Worm (Caenorhabditis elegans) whole organism, L1 larva: ENCODE measurements around the gene set-24.

Experiments
- C04F5.9 ChIP-seq: sonication (generic microtip); optimal IDR thresholded peaks from 2 replicates; lab custom pipeline; 2016; ENCODE audit warnings: missing genetic modification characterization, missing compliant biosample characterization
- C16A3.4 ChIP-seq: fragments of 150-350 bp; optimal IDR thresholded peaks from 2 replicates; lab custom pipeline; 2014; ENCODE audit warnings: missing biosample characterization, missing genetic modification characterization
- C34B4.2 ChIP-seq: sonication (generic microtip); optimal IDR thresholded peaks from 2 replicates; lab custom pipeline; 2017; ENCODE audit warnings: mild to moderate bottlenecking, missing genetic modification characterization, missing compliant biosample characterization
- F16B12.6 ChIP-seq: fragments of 150-350 bp; optimal IDR thresholded peaks from 2 replicates; lab custom pipeline; 2014; ENCODE audit warnings: missing biosample characterization, missing genetic modification characterization
- Y116A8C.19 ChIP-seq: sonication (generic microtip); optimal IDR thresholded peaks from 2 replicates; lab custom pipeline; 2016; ENCODE audit warnings: missing compliant biosample characterization, missing genetic modification characterization, borderline replicate concordance
- aha-1 ChIP-seq: fragments of 150-350 bp; optimal IDR thresholded peaks from 2 replicates; lab custom pipeline; 2014; ENCODE audit warnings: missing biosample characterization, missing genetic modification characterization
- alr-1 ChIP-seq: fragments of 200-800 bp; sonication (Bioruptor generic); optimal IDR thresholded peaks from 2 replicates; lab custom pipeline; 2018; ENCODE audit warnings: borderline replicate concordance, mild to moderate bottlenecking, missing genetic modification characterization, missing compliant biosample characterization
- ama-1 ChIP-seq: fragments of 150-350 bp; optimal IDR thresholded peaks from 2 replicates; lab custom pipeline; 2014
- blmp-1 ChIP-seq: fragments of 150-350 bp; optimal IDR thresholded peaks from 2 replicates; lab custom pipeline; 2014; ENCODE audit warnings: missing biosample characterization, missing genetic modification characterization
- ceh-63 ChIP-seq: fragments of 200-800 bp; sonication (Bioruptor generic); optimal IDR thresholded peaks from 2 replicates; lab custom pipeline; 2018; ENCODE audit warnings: mild to moderate bottlenecking, missing genetic modification characterization, missing compliant biosample characterization
- ceh-8 ChIP-seq: fragments of 200-800 bp; sonication (Bioruptor generic); optimal IDR thresholded peaks from 2 replicates; lab custom pipeline; 2018; ENCODE audit warnings: mild to moderate bottlenecking, missing genetic modification characterization, moderate library complexity, missing compliant biosample characterization
- ceh-90 ChIP-seq: sonication (generic microtip); optimal IDR thresholded peaks from 2 replicates; lab custom pipeline; 2016; ENCODE audit warnings: missing genetic modification characterization, missing compliant biosample characterization
- efl-1 ChIP-seq, 4 experiments: fragments of 150-350 bp; optimal IDR thresholded peaks in 3 of 4; peaks in 1 of 4; 1 replicate in 1 of 4; 2 replicates in 3 of 4; lab custom pipeline; 2014; ENCODE audit warnings: missing biosample characterization in 2 of 4, missing genetic modification characterization in 2 of 4, missing genetic modification reagents in 2 of 4
- egl-27 ChIP-seq, 2 experiments: fragments of 150-350 bp in 1 of 2; sonication (generic microtip); optimal IDR thresholded peaks; 3 replicates each; lab custom pipeline; 2017 to 2018; ENCODE audit warnings: missing biosample characterization in 2 of 2, missing genetic modification characterization in 2 of 2, missing genetic modification reagents in 2 of 2
- elt-2 ChIP-seq: sonication (generic microtip); optimal IDR thresholded peaks from 2 replicates; lab custom pipeline; 2016; ENCODE audit warnings: missing genetic modification characterization, mild to moderate bottlenecking, inconsistent platforms, missing compliant biosample characterization, missing genetic modification reagents
- elt-3 ChIP-seq, 6 experiments: fragments of 150-350 bp in 1 of 6; sonication (generic microtip); optimal IDR thresholded peaks; 2 replicates each; lab custom pipeline; 2017 to 2018; ENCODE audit warnings: missing biosample characterization in 6 of 6, missing genetic modification characterization in 6 of 6, inconsistent platforms in 1 of 6
- fkh-10 ChIP-seq: sonication (generic microtip); optimal IDR thresholded peaks from 2 replicates; lab custom pipeline; 2017; ENCODE audit warnings: missing biosample characterization, missing genetic modification reagents, missing genetic modification characterization
- fkh-8 ChIP-seq: sonication (generic microtip); optimal IDR thresholded peaks from 2 replicates; lab custom pipeline; 2016; ENCODE audit warnings: mild to moderate bottlenecking, missing genetic modification characterization, missing compliant biosample characterization
- fos-1 ChIP-seq: fragments of 150-350 bp; optimal IDR thresholded peaks from 2 replicates; lab custom pipeline; 2014; ENCODE audit warnings: missing biosample characterization, missing genetic modification characterization
- hlh-17 ChIP-seq: fragments of 200-800 bp; sonication (Bioruptor generic); optimal IDR thresholded peaks from 2 replicates; lab custom pipeline; 2018; ENCODE audit warnings: missing genetic modification characterization, mild to moderate bottlenecking, missing compliant biosample characterization, moderate library complexity, borderline replicate concordance
- irx-1 ChIP-seq: sonication (generic microtip); optimal IDR thresholded peaks from 2 replicates; lab custom pipeline; 2016; ENCODE audit warnings: missing genetic modification characterization, missing compliant biosample characterization
- jun-1 ChIP-seq: fragments of 150-350 bp; optimal IDR thresholded peaks from 2 replicates; lab custom pipeline; 2014; ENCODE audit warnings: missing biosample characterization, missing genetic modification reagents, missing genetic modification characterization
- lin-13 ChIP-seq: fragments of 150-350 bp; optimal IDR thresholded peaks from 2 replicates; lab custom pipeline; 2014; ENCODE audit warnings: missing biosample characterization, missing genetic modification reagents, missing genetic modification characterization
- lin-15B ChIP-seq: fragments of 150-350 bp; sonication (generic microtip); optimal IDR thresholded peaks from 3 replicates; lab custom pipeline; 2014; ENCODE audit warnings: missing biosample characterization, missing genetic modification characterization
- lin-35 ChIP-seq, 2 experiments: fragments of 150-350 bp; optimal IDR thresholded peaks; 2 replicates each; lab custom pipeline; 2014; ENCODE audit warnings: missing biosample characterization in 2 of 2, missing genetic modification characterization in 2 of 2, missing genetic modification reagents in 2 of 2
- lin-39 ChIP-seq: fragments of 150-350 bp; optimal IDR thresholded peaks from 2 replicates; lab custom pipeline; 2014; ENCODE audit warnings: missing biosample characterization, missing genetic modification reagents, missing genetic modification characterization
- lir-3 ChIP-seq: sonication (generic microtip); optimal IDR thresholded peaks from 2 replicates; lab custom pipeline; 2016; ENCODE audit warnings: mild to moderate bottlenecking, missing genetic modification characterization, moderate library complexity, missing compliant biosample characterization; ENCODE audit not compliant: poor library complexity
- lsy-2 ChIP-seq, 2 experiments: fragments of 150-350 bp; optimal IDR thresholded peaks; 2 replicates each; lab custom pipeline; 2014; ENCODE audit warnings: missing biosample characterization in 2 of 2, missing genetic modification characterization in 2 of 2
- mab-9 ChIP-seq: fragments of 200-800 bp; sonication (Bioruptor generic); IDR thresholded peaks from 2 replicates; pipeline ENCODE4 v1.3.6; 2022; ENCODE audit warnings: missing genetic modification reagents, missing genetic modification characterization, missing compliant biosample characterization
- mdl-1 ChIP-seq, 2 experiments: fragments of 150-350 bp; optimal IDR thresholded peaks; 2 replicates each; lab custom pipeline; 2014 to 2017; ENCODE audit warnings: missing biosample characterization in 2 of 2, missing genetic modification characterization in 2 of 2, inconsistent platforms in 1 of 2
- nhr-11 ChIP-seq: fragments of 150-350 bp; optimal IDR thresholded peaks from 2 replicates; lab custom pipeline; 2014; ENCODE audit warnings: missing biosample characterization, missing genetic modification characterization
- nhr-12 ChIP-seq: sonication (generic microtip); optimal IDR thresholded peaks from 2 replicates; lab custom pipeline; 2017; ENCODE audit warnings: missing biosample characterization, missing genetic modification characterization
- nhr-19 ChIP-seq: fragments of 200-800 bp; sonication (Bioruptor generic); conservative IDR thresholded peaks from 2 replicates; pipeline ENCODE4 v1.3.6; 2022; ENCODE audit warnings: missing genetic modification characterization, missing compliant biosample characterization
- nhr-20 ChIP-seq: sonication (generic microtip); optimal IDR thresholded peaks from 2 replicates; lab custom pipeline; 2016; ENCODE audit warnings: mild to moderate bottlenecking, missing genetic modification characterization, missing compliant biosample characterization
- nhr-76 ChIP-seq: sonication (generic microtip); optimal IDR thresholded peaks from 2 replicates; lab custom pipeline; 2017; ENCODE audit warnings: missing biosample characterization, missing genetic modification characterization
- nhr-77 ChIP-seq: fragments of 150-350 bp; optimal IDR thresholded peaks from 2 replicates; lab custom pipeline; 2014; ENCODE audit warnings: missing biosample characterization, missing genetic modification characterization
- nhr-84 ChIP-seq: sonication (generic microtip); optimal IDR thresholded peaks from 2 replicates; lab custom pipeline; 2017; ENCODE audit warnings: missing biosample characterization, missing genetic modification characterization
- nhr-85 ChIP-seq: sonication (generic microtip); peaks from one replicate; lab custom pipeline; 2016; ENCODE audit warnings: missing genetic modification characterization, inconsistent platforms, missing compliant biosample characterization
- pag-3 ChIP-seq: sonication (generic microtip); optimal IDR thresholded peaks from 2 replicates; lab custom pipeline; 2017; ENCODE audit warnings: missing genetic modification characterization, mild to moderate bottlenecking, missing compliant biosample characterization, antibody characterized with exemption, borderline replicate concordance; ENCODE audit not compliant: insufficient read depth
- pax-3 ChIP-seq: fragments of 200-800 bp; sonication (Bioruptor generic); optimal IDR thresholded peaks from 2 replicates; lab custom pipeline; 2018; ENCODE audit warnings: mild to moderate bottlenecking, missing genetic modification characterization, moderate library complexity, missing compliant biosample characterization
- pqm-1 ChIP-seq: sonication (generic microtip); optimal IDR thresholded peaks from 3 replicates; lab custom pipeline; 2017; ENCODE audit warnings: missing biosample characterization, missing genetic modification characterization
- rnt-1 ChIP-seq: sonication (generic microtip); optimal IDR thresholded peaks from 2 replicates; lab custom pipeline; 2016; ENCODE audit warnings: mild to moderate bottlenecking, missing genetic modification characterization, moderate library complexity, missing compliant biosample characterization
- skn-1 ChIP-seq: fragments of 150-350 bp; optimal IDR thresholded peaks from 2 replicates; lab custom pipeline; 2014; ENCODE audit warnings: missing biosample characterization, missing genetic modification characterization
- snpc-4 ChIP-seq: fragments of 150-350 bp; optimal IDR thresholded peaks from 2 replicates; lab custom pipeline; 2014; ENCODE audit warnings: missing biosample characterization, missing genetic modification characterization
- sox-4 ChIP-seq: sonication (generic microtip); optimal IDR thresholded peaks from 2 replicates; lab custom pipeline; 2016; ENCODE audit warnings: missing genetic modification characterization, missing compliant biosample characterization
- sptf-1 ChIP-seq: fragments of 150-350 bp; optimal IDR thresholded peaks from 2 replicates; lab custom pipeline; 2014; ENCODE audit warnings: missing biosample characterization, missing genetic modification characterization
- sup-37 ChIP-seq: fragments of 200-800 bp; sonication (Bioruptor generic); optimal IDR thresholded peaks from 2 replicates; lab custom pipeline; 2018; ENCODE audit warnings: mild to moderate bottlenecking, missing genetic modification characterization, missing compliant biosample characterization
- swsn-7 ChIP-seq: sonication (generic microtip); optimal IDR thresholded peaks from 2 replicates; lab custom pipeline; 2016; ENCODE audit warnings: missing genetic modification characterization, missing compliant biosample characterization
- tlp-1 ChIP-seq: fragments of 150-350 bp; optimal IDR thresholded peaks from 2 replicates; lab custom pipeline; 2014; ENCODE audit warnings: missing biosample characterization, missing genetic modification characterization
- unc-62 ChIP-seq: fragments of 150-350 bp; optimal IDR thresholded peaks from 2 replicates; lab custom pipeline; 2014; ENCODE audit warnings: missing biosample characterization, missing genetic modification reagents, missing genetic modification characterization
- unc-98 ChIP-seq: fragments of 200-800 bp; sonication (Bioruptor generic); IDR thresholded peaks from 2 replicates; pipeline ENCODE4 v1.3.6; 2022; ENCODE audit warnings: missing genetic modification characterization, missing compliant biosample characterization
- zip-4 ChIP-seq: fragments of 200-800 bp; sonication (Bioruptor generic); optimal IDR thresholded peaks from 2 replicates; lab custom pipeline; 2018; ENCODE audit warnings: mild to moderate bottlenecking, missing genetic modification characterization, moderate library complexity, missing compliant biosample characterization
- ztf-4 ChIP-seq: fragments of 150-350 bp; optimal IDR thresholded peaks from 2 replicates; lab custom pipeline; 2014; ENCODE audit warnings: missing biosample characterization, missing genetic modification characterization

The set-24 gene

ce11 chrII:12107840-12108239 is 22.9 kb downstream of the set-24 start, which contains the start of gene Y17G7B.18:
Gene Y17G7B.18 (minus strand): TSS chrII:12107857.
- TF ChIP-seq sox-4 (peak; percentile 29), blmp-1 (tag; lab: Kevin White, UChicago) (peak; percentile 51), sup-37 (GFP tag; lab: Kevin White, UChicago) (no peak), lsy-2 (tag; optimal IDR thresholded peaks at IDR 0.05; lab: Kevin White, UChicago) (peak; percentile 76 to 88), skn-1 (tag; lab: Kevin White, UChicago) (peak; percentile 45), jun-1 (tag; lab: Kevin White, UChicago) (peak; percentile 35), nhr-19 (GFP tag; lab: Robert Waterston, UW) (peak; percentile 62), efl-1 (optimal IDR thresholded peaks at IDR 0.05; lab: Kevin White, UChicago) (peak; percentile 91 to 97), efl-1 (GFP tag; optimal IDR thresholded peaks at IDR 0.05 in 1 of 2; lab: Kevin White, UChicago) (peak; percentile 98 to 100), unc-62 (GFP tag; lab: Kevin White, UChicago) (no peak), nhr-11 (tag; lab: Kevin White, UChicago) (no peak), nhr-85 (tag; lab: Kevin White, UChicago) (no peak), zip-4 (GFP tag; lab: Kevin White, UChicago) (peak; percentile 23), nhr-20 (tag; lab: Kevin White, UChicago) (peak; percentile 62), Y116A8C.19 (tag; lab: Kevin White, UChicago) (no peak), ceh-63 (GFP tag; lab: Kevin White, UChicago) (no peak), rnt-1 (tag; lab: Kevin White, UChicago) (peak; percentile 79), mdl-1 (tag; optimal IDR thresholded peaks at IDR 0.05; lab: Kevin White, UChicago) (peak in 1 of 2 experiments; percentile 29), nhr-76 (tag; lab: Kevin White, UChicago) (no peak), lin-15B (peak; percentile 56), ama-1 (lab: Kevin White, UChicago) (no peak), swsn-7 (tag; lab: Kevin White, UChicago) (peak; percentile 75), pag-3 (tag; lab: Kevin White, UChicago) (no peak), ceh-8 (GFP tag; lab: Kevin White, UChicago) (no peak), fkh-8 (tag; lab: Kevin White, UChicago) (peak; percentile 85), ceh-90 (tag; lab: Kevin White, UChicago) (no peak), alr-1 (tag; lab: Kevin White, UChicago) (no peak), sptf-1 (tag; lab: Kevin White, UChicago) (no peak), snpc-4 (peak; percentile 65), egl-27 (tag; optimal IDR thresholded peaks at IDR 0.05; lab: Kevin White, UChicago) (no peak), nhr-84 (tag; lab: Kevin White, UChicago) (no peak), fos-1 (tag; lab: Kevin White, UChicago) (peak; percentile 53), C04F5.9 (tag; lab: Kevin White, UChicago) (no peak), elt-3 (tag; optimal IDR thresholded peaks at IDR 0.05; lab: Kevin White, UChicago) (peak in 1 of 6 experiments; percentile 56), F16B12.6 (tag; lab: Kevin White, UChicago) (peak; percentile 59), nhr-12 (no peak), hlh-17 (GFP tag; lab: Kevin White, UChicago) (no peak), C34B4.2 (tag; lab: Kevin White, UChicago) (no peak), tlp-1 (tag; lab: Kevin White, UChicago) (no peak), unc-98 (no peak), mab-9 (GFP tag; lab: Robert Waterston, UW) (peak; percentile 70), ztf-4 (no peak), fkh-10 (GFP tag; lab: Kevin White, UChicago) (peak; percentile 50), irx-1 (tag; lab: Kevin White, UChicago) (peak; percentile 64), lin-13 (GFP tag; lab: Kevin White, UChicago) (peak; percentile 54), lir-3 (tag; lab: Kevin White, UChicago) (no peak), lin-39 (peak; percentile 61), pqm-1 (tag; lab: Kevin White, UChicago) (no peak), pax-3 (tag; lab: Kevin White, UChicago) (peak; percentile 34), lin-35 (GFP tag; optimal IDR thresholded peaks at IDR 0.05; lab: Kevin White, UChicago) (peak; percentile 96 to 98), elt-2 (tag; lab: Kevin White, UChicago) (no peak), aha-1 (tag; lab: Kevin White, UChicago) (no peak), nhr-77 (peak; percentile 24), C16A3.4 (peak; percentile 67)
